Worm (Caenorhabditis elegans): ENCODE results near the gene ceh-83.
"Not testable (repeated sequence)": the region's sequence is repeated elsewhere in the genome, so short reads cannot be mapped to it uniquely, and the experiment has no call there.

DNA sequence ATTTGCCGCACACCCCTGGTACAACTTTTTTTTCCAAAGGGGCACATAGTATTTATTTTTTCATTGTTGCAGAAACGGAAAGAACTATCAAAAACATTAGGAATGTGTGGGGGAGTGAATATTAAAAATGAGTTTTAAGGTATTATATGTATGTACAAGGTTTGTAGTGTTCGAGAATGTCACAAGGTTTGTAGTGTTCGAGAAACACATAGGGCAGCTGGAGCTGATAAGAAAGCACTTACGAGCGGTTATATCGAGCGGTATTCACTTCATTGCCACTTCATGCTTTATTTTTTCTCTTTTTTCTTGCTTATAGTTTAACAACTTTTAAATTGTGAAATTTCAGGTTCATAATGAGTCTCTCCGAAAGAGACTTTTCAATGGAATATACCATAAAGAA, 31.1 kb upstream of the ceh-83 start:
- TF ChIP-seq skn-1, jun-1, fos-1 (tag; optimal IDR thresholded peaks at IDR 0.05): not testable (repeated sequence)
